Worm (Caenorhabditis elegans): ENCODE measurements around the gene npr-33.
A peak's percentile ranks its signal among the peaks of the same experiment; 100 is the strongest.

DNA sequence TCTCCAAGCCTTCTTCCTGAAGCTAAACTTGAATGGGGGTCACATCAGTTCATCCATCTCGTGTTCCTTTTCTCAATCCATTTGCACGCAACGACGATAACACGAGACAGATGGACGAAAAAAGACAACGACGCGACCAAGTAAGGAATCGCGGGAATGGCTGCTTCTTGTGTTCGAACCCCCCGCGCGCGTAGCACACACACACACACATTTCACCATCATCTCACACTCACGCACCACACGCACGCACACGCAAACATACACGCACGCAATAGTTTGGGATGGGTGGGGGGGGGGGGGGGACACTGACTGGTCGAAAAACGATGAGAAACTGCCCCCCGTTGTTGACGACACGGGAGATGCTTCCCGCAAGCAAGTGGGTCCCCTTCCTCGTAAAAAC is 33.5 kb upstream of the npr-33 start:
- TF ChIP-seq egl-27 (tag; optimal IDR thresholded peaks at IDR 0.05) (no peak), unc-39 (tag; optimal IDR thresholded peaks at IDR 0.05) (no peak), lin-39 (tag; optimal IDR thresholded peaks at IDR 0.05) (no peak), Y75B8A.6 (GFP tag; IDR thresholded peaks at IDR 0.05) (no peak), F37D6.2 (tag; optimal IDR thresholded peaks at IDR 0.05) (no peak), mxl-3 (GFP tag; optimal IDR thresholded peaks at IDR 0.05) (peak; percentile 75), nhr-111 (GFP tag; optimal IDR thresholded peaks at IDR 0.05) (no peak), nhr-237 (tag; optimal IDR thresholded peaks at IDR 0.05) (no peak), zag-1 (tag; optimal IDR thresholded peaks at IDR 0.05) (no peak)
